Worm (Caenorhabditis elegans) whole organism, mixed stage, embryonic: ENCODE measurements around the gene Y66D12A.19.

Experiments
- ceh-39 ChIP-seq: fragments of 150-350 bp; optimal IDR thresholded peaks from 2 replicates; lab custom pipeline; 2014; ENCODE audit warnings: missing biosample characterization, missing genetic modification characterization
- ces-1 ChIP-seq: fragments of 150-350 bp; optimal IDR thresholded peaks from 2 replicates; lab custom pipeline; 2014; ENCODE audit warnings: missing biosample characterization, missing genetic modification reagents, missing genetic modification characterization
- lsy-2 ChIP-seq: fragments of 150-350 bp; optimal IDR thresholded peaks from 2 replicates; lab custom pipeline; 2014; ENCODE audit warnings: missing biosample characterization, missing genetic modification characterization
- mep-1 ChIP-seq: fragments of 150-350 bp; optimal IDR thresholded peaks from 2 replicates; lab custom pipeline; 2017; ENCODE audit warnings: missing biosample characterization, missing genetic modification reagents, missing genetic modification characterization, inconsistent platforms
- nhr-28 ChIP-seq: fragments of 150-350 bp; optimal IDR thresholded peaks from 2 replicates; lab custom pipeline; 2014; ENCODE audit warnings: missing biosample characterization, missing genetic modification characterization
- ztf-11 ChIP-seq: fragments of 150-350 bp; optimal IDR thresholded peaks from 2 replicates; lab custom pipeline; 2014; ENCODE audit warnings: missing biosample characterization, missing genetic modification characterization

ce11 chrIII:11492489-11492888, 16.4 kb upstream of the Y66D12A.19 start:
- TF ChIP-seq lsy-2 (no peak), ces-1 (GFP tag; lab: Kevin White, UChicago) (no peak), ztf-11 (tag; lab: Kevin White, UChicago) (no peak), ceh-39 (tag; lab: Kevin White, UChicago) (no peak), mep-1 (no peak), nhr-28 (tag; lab: Kevin White, UChicago) (no peak)
